Fruit fly (Drosophila melanogaster) whole organism, embryonic: ENCODE data around the gene CG3662.

Experiments used
- Aef1 ChIP-seq: fragments of 200-800 bp; sonication (Bioruptor generic); IDR thresholded peaks from 3 replicates; pipeline ENCODE4 v1.3.6; 2022; ENCODE audit warnings: missing biosample characterization, missing genetic modification characterization
- BtbVII ChIP-seq: fragments of 200-800 bp; sonication (Bioruptor generic); optimal IDR thresholded peaks from 3 replicates; lab custom pipeline; 2017; ENCODE audit warnings: missing biosample characterization, mild to moderate bottlenecking, missing genetic modification characterization
- CG10431 ChIP-seq: fragments of 200-800 bp; sonication (Bioruptor generic); optimal IDR thresholded peaks from 3 replicates; lab custom pipeline; 2018; ENCODE audit warnings: missing biosample characterization, mild to moderate bottlenecking, missing genetic modification characterization
- CG11723 ChIP-seq: fragments of 200-800 bp; sonication (Bioruptor generic); optimal IDR thresholded peaks from 2 replicates; lab custom pipeline; 2017; ENCODE audit warnings: missing biosample characterization, mild to moderate bottlenecking, missing genetic modification characterization
- CG12155 ChIP-seq: fragments of 200-800 bp; sonication (Bioruptor generic); optimal IDR thresholded peaks from 3 replicates; lab custom pipeline; 2016; ENCODE audit warnings: missing biosample characterization, missing genetic modification characterization
- CG1233 ChIP-seq: fragments of 200-800 bp; sonication (Bioruptor generic); optimal IDR thresholded peaks from 4 replicates; lab custom pipeline; 2018; ENCODE audit warnings: missing biosample characterization, mild to moderate bottlenecking, missing genetic modification characterization
- CG12659 ChIP-seq: fragments of 200-800 bp; sonication (Bioruptor generic); optimal IDR thresholded peaks from 3 replicates; lab custom pipeline; 2017; ENCODE audit warnings: mild to moderate bottlenecking, missing biosample characterization, missing genetic modification reagents, missing genetic modification characterization
- CG17612 ChIP-seq: fragments of 200-800 bp; sonication (Bioruptor generic); IDR thresholded peaks from 2 replicates; pipeline ENCODE4 v1.3.6; 2022; ENCODE audit warnings: missing biosample characterization, missing genetic modification characterization
- CG18262 ChIP-seq: fragments of 200-800 bp; optimal IDR thresholded peaks from 3 replicates; lab custom pipeline; 2019; ENCODE audit warnings: missing biosample characterization, mild to moderate bottlenecking, missing genetic modification characterization, moderate library complexity
- CG2129 ChIP-seq: fragments of 200-800 bp; sonication (Bioruptor generic); IDR thresholded peaks from 2 replicates; pipeline ENCODE4 v1.3.6; 2022; ENCODE audit warnings: missing biosample characterization, missing genetic modification characterization; ENCODE audit not compliant: partially characterized antibody
- CG2678 ChIP-seq: fragments of 200-800 bp; sonication (Bioruptor generic); optimal IDR thresholded peaks from 3 replicates; lab custom pipeline; 2019; ENCODE audit warnings: missing biosample characterization, mild to moderate bottlenecking, missing genetic modification characterization, moderate library complexity
- CG2712 ChIP-seq: fragments of 200-800 bp; optimal IDR thresholded peaks from 3 replicates; lab custom pipeline; 2019; ENCODE audit warnings: missing biosample characterization, mild to moderate bottlenecking, missing genetic modification characterization, moderate library complexity
- CG2875 ChIP-seq: fragments of 200-800 bp; sonication (Bioruptor generic); optimal IDR thresholded peaks from 2 replicates; lab custom pipeline; 2017; ENCODE audit warnings: missing biosample characterization, mild to moderate bottlenecking, missing genetic modification characterization, missing genetic modification reagents
- CG34376 ChIP-seq: fragments of 200-800 bp; sonication (Bioruptor generic); optimal IDR thresholded peaks from 2 replicates; lab custom pipeline; 2018; ENCODE audit warnings: missing biosample characterization, mild to moderate bottlenecking, missing genetic modification characterization
- CG34422 ChIP-seq: fragments of 200-800 bp; sonication (Bioruptor generic); IDR thresholded peaks from 3 replicates; pipeline ENCODE4 v1.3.6; 2022; ENCODE audit warnings: missing biosample characterization, missing genetic modification characterization
- CG3726 ChIP-seq: fragments of 200-800 bp; sonication (Bioruptor generic); IDR thresholded peaks from 3 replicates; pipeline ENCODE4, ENCODE4 v1.3.6; 2022; ENCODE audit warnings: missing biosample characterization, missing genetic modification characterization
- CG3995 ChIP-seq: fragments of 200-800 bp; sonication (Bioruptor generic); optimal IDR thresholded peaks from 3 replicates; lab custom pipeline; 2016; ENCODE audit warnings: missing biosample characterization, missing genetic modification characterization
- CG4360 ChIP-seq: fragments of 200-800 bp; sonication (Bioruptor generic); IDR thresholded peaks from 2 replicates; pipeline ENCODE4 v1.3.6; 2022; ENCODE audit warnings: missing biosample characterization, missing genetic modification characterization
- CG4617 ChIP-seq: fragments of 200-800 bp; sonication (Bioruptor generic); optimal IDR thresholded peaks from 3 replicates; lab custom pipeline; 2016; ENCODE audit warnings: missing biosample characterization, missing genetic modification characterization, borderline replicate concordance
- CG6654 ChIP-seq: fragments of 200-800 bp; sonication (Bioruptor generic); optimal IDR thresholded peaks from 2 replicates; lab custom pipeline; 2017; ENCODE audit warnings: missing biosample characterization, mild to moderate bottlenecking, missing genetic modification characterization
- CG6765 ChIP-seq: fragments of 200-800 bp; sonication (Bioruptor generic); optimal IDR thresholded peaks from 3 replicates; lab custom pipeline; 2017; ENCODE audit warnings: missing biosample characterization, mild to moderate bottlenecking, missing genetic modification characterization
- CG6854 ChIP-seq: fragments of 200-800 bp; sonication (Bioruptor generic); optimal IDR thresholded peaks from 3 replicates; lab custom pipeline; 2017; ENCODE audit warnings: missing biosample characterization, mild to moderate bottlenecking, missing genetic modification characterization
- CG8765 ChIP-seq: fragments of 200-800 bp; sonication (Bioruptor generic); IDR thresholded peaks from 2 replicates; pipeline ENCODE4 v1.3.6; 2022; ENCODE audit warnings: missing biosample characterization, missing genetic modification characterization
- Chrac-16 ChIP-seq: fragments of 200-800 bp; sonication (Bioruptor generic); optimal IDR thresholded peaks from 3 replicates; lab custom pipeline; 2016; ENCODE audit warnings: missing biosample characterization, missing genetic modification characterization
- Dp ChIP-seq: fragments of 200-800 bp; sonication (Bioruptor generic); optimal IDR thresholded peaks from 2 replicates; lab custom pipeline; 2018; ENCODE audit warnings: missing biosample characterization, mild to moderate bottlenecking, missing genetic modification characterization, moderate library complexity
- Ets97D ChIP-seq: fragments of 200-800 bp; sonication (Bioruptor generic); optimal IDR thresholded peaks from 3 replicates; lab custom pipeline; 2016; ENCODE audit warnings: missing biosample characterization, missing genetic modification characterization
- Fer2 ChIP-seq: fragments of 200-800 bp; sonication (Bioruptor generic); optimal IDR thresholded peaks from 2 replicates; lab custom pipeline; 2018; ENCODE audit warnings: missing biosample characterization, mild to moderate bottlenecking, missing genetic modification characterization, moderate library complexity
- Fer3 ChIP-seq: fragments of 200-800 bp; sonication (Bioruptor generic); optimal IDR thresholded peaks from 2 replicates; lab custom pipeline; 2018; ENCODE audit warnings: missing biosample characterization, mild to moderate bottlenecking, missing genetic modification characterization, moderate library complexity
- Hr51 ChIP-seq, 2 experiments: fragments of 200-800 bp; sonication (Bioruptor generic); optimal IDR thresholded peaks; 2 replicates in 1 of 2; 3 replicates in 1 of 2; lab custom pipeline; 2016 to 2018; ENCODE audit warnings: missing biosample characterization in 2 of 2, missing genetic modification characterization in 2 of 2, mild to moderate bottlenecking in 1 of 2, moderate library complexity in 1 of 2
- NfI ChIP-seq: fragments of 200-800 bp; sonication (Bioruptor generic); optimal IDR thresholded peaks from 3 replicates; lab custom pipeline; 2018; ENCODE audit warnings: missing biosample characterization, mild to moderate bottlenecking, missing genetic modification characterization, moderate library complexity
- Optix ChIP-seq: fragments of 200-800 bp; sonication (Bioruptor generic); IDR thresholded peaks from 3 replicates; pipeline ENCODE4 v1.3.6; 2022; ENCODE audit warnings: missing biosample characterization, missing genetic modification characterization
- Sox102F ChIP-seq: fragments of 200-800 bp; sonication (Bioruptor generic); optimal IDR thresholded peaks from 2 replicates; lab custom pipeline; 2018; ENCODE audit warnings: missing biosample characterization, mild to moderate bottlenecking, missing genetic modification characterization, moderate library complexity
- Usf ChIP-seq: fragments of 200-800 bp; sonication (Bioruptor generic); optimal IDR thresholded peaks from 2 replicates; lab custom pipeline; 2017; ENCODE audit warnings: missing genotype, missing biosample characterization, missing genetic modification characterization
- Xbp1 ChIP-seq: fragments of 200-800 bp; sonication (Bioruptor generic); optimal IDR thresholded peaks from 3 replicates; lab custom pipeline; 2016; ENCODE audit warnings: missing biosample characterization, mild to moderate bottlenecking, missing genetic modification characterization
- cas ChIP-seq: fragments of 200-800 bp; sonication (Bioruptor generic); IDR thresholded peaks from 2 replicates; pipeline ENCODE4 v1.3.6; 2022; ENCODE audit warnings: missing biosample characterization, missing genetic modification characterization
- disco-r ChIP-seq: fragments of 200-800 bp; sonication (Bioruptor generic); optimal IDR thresholded peaks from 2 replicates; lab custom pipeline; 2016; ENCODE audit warnings: missing biosample characterization, missing genetic modification characterization
- fd3F ChIP-seq: fragments of 200-800 bp; sonication (Bioruptor generic); optimal IDR thresholded peaks from 2 replicates; lab custom pipeline; 2018; ENCODE audit warnings: missing biosample characterization, mild to moderate bottlenecking, missing genetic modification characterization, moderate library complexity
- gce ChIP-seq: fragments of 200-800 bp; sonication (Bioruptor generic); IDR thresholded peaks from 3 replicates; pipeline ENCODE4 v1.3.6; 2022; ENCODE audit warnings: missing biosample characterization, missing genetic modification characterization
- gfzf ChIP-seq: fragments of 200-800 bp; sonication (Bioruptor generic); optimal IDR thresholded peaks from 2 replicates; lab custom pipeline; 2016; ENCODE audit warnings: missing biosample characterization, mild to moderate bottlenecking, missing genetic modification characterization, moderate library complexity
- gsb ChIP-seq: fragments of 200-800 bp; sonication (Bioruptor generic); IDR thresholded peaks from 2 replicates; pipeline ENCODE4 v1.3.6; 2022; ENCODE audit warnings: missing biosample characterization, missing genetic modification characterization
- klu ChIP-seq: fragments of 200-800 bp; sonication (Bioruptor generic); IDR thresholded peaks from 2 replicates; pipeline ENCODE4 v1.3.6; 2022; ENCODE audit warnings: missing biosample characterization, missing genetic modification characterization
- lola ChIP-seq, 3 experiments: fragments of >200 bp in 2 of 3; fragments of 200-800 bp in 1 of 3; sonication (Bioruptor generic) in 1 of 3; optimal IDR thresholded peaks; 2 replicates each; lab custom pipeline; 2017 to 2019; ENCODE audit warnings: missing biosample characterization in 3 of 3, missing genetic modification characterization in 3 of 3, mild to moderate bottlenecking in 1 of 3, moderate library complexity in 1 of 3
- lov ChIP-seq, 2 experiments: fragments of 200-800 bp in 1 of 2; fragments of >200 bp in 1 of 2; sonication (Bioruptor generic) in 1 of 2; IDR thresholded peaks in 1 of 2; optimal IDR thresholded peaks in 1 of 2; 2 replicates in 1 of 2; 3 replicates in 1 of 2; pipeline versions ENCODE4 v1.3.6 to Lab custom; 2017 to 2022; ENCODE audit warnings: missing biosample characterization in 1 of 2, missing genetic modification characterization in 1 of 2
- mld ChIP-seq: fragments of 200-800 bp; sonication (Bioruptor generic); IDR thresholded peaks from 3 replicates; pipeline ENCODE4 v1.3.6; 2022; ENCODE audit warnings: missing biosample characterization, missing genetic modification characterization; ENCODE audit not compliant: partially characterized antibody
- nmo ChIP-seq: fragments of 200-800 bp; sonication (Bioruptor generic); optimal IDR thresholded peaks from 2 replicates; lab custom pipeline; 2018; ENCODE audit warnings: missing biosample characterization, mild to moderate bottlenecking, missing genetic modification characterization, moderate library complexity
- pzg ChIP-seq: fragments of 200-800 bp; sonication (Bioruptor generic); optimal IDR thresholded peaks from 3 replicates; lab custom pipeline; 2018; ENCODE audit warnings: missing biosample characterization, mild to moderate bottlenecking, missing genetic modification characterization, moderate library complexity
- seq ChIP-seq: fragments of 200-800 bp; sonication (Bioruptor generic); IDR thresholded peaks from 2 replicates; pipeline ENCODE4 v1.3.6; 2022; ENCODE audit warnings: missing biosample characterization, missing genetic modification characterization

Gene CG3662

dm6 chr2L:856690-857488 lies 35.8 kb downstream of the CG3662 start (continued):
- TF ChIP-seq CG2875 (peak; percentile 83), CG34422 (GFP tag; lab: Robert Waterston, UW) (peak; percentile 83), nmo (GFP tag; lab: Kevin White, UChicago) (peak; percentile 83), CG17612 (GFP tag; lab: Robert Waterston, UW) (0 out of 2 replicates have a peak, but pooled peaks have one; percentile 11), CG1233 (GFP tag; lab: Kevin White, UChicago) (peak; percentile 60), CG12155 (GFP tag; lab: Kevin White, UChicago) (peak; percentile 61), CG12659 (GFP tag; lab: Kevin White, UChicago) (peak; percentile 72), CG2712 (tag; lab: Kevin White, UChicago) (peak; percentile 87), CG6765 (GFP tag; lab: Kevin White, UChicago) (no peak), CG2129 (GFP tag; lab: Robert Waterston, UW) (no peak), CG6654 (GFP tag; lab: Kevin White, UChicago) (peak; percentile 53), Xbp1 (GFP tag; lab: Kevin White, UChicago) (peak; percentile 71), NfI (peak; percentile 64), seq (GFP tag; lab: Robert Waterston, UW) (peak; percentile 59; the same call in 1 of the 2 replicates), Optix (GFP tag; lab: Robert Waterston, UW) (peak; percentile 87), cas (GFP tag; lab: Robert Waterston, UW) (no peak), gsb (no peak), CG34376 (GFP tag; lab: Kevin White, UChicago) (peak; percentile 48), CG4360 (GFP tag; lab: Robert Waterston, UW) (no peak), gce (GFP tag; lab: Robert Waterston, UW) (peak; percentile 79; the same call in 1 of the 3 replicates), Fer2 (tag; lab: Kevin White, UChicago) (no peak), CG3995 (GFP tag; lab: Kevin White, UChicago) (no peak), lola (GFP tag; optimal IDR thresholded peaks at IDR 0.05; lab: Kevin White, UChicago) (peak in 1 of 3 experiments; percentile 75), CG4617 (GFP tag; lab: Kevin White, UChicago) (peak; percentile 31), Dp (GFP tag; lab: Kevin White, UChicago) (no peak), Fer3 (tag; lab: Kevin White, UChicago) (peak; percentile 67), pzg (GFP tag; lab: Kevin White, UChicago) (no peak), gfzf (GFP tag; lab: Kevin White, UChicago) (no peak), mld (no peak), Chrac-16 (peak; percentile 59), BtbVII (GFP tag; lab: Kevin White, UChicago) (peak; percentile 10), CG6854 (GFP tag; lab: Kevin White, UChicago) (no peak), CG8765 (GFP tag; lab: Robert Waterston, UW) (peak; percentile 59; the same call in 1 of the 2 replicates), fd3F (GFP tag; lab: Kevin White, UChicago) (peak; percentile 11), CG18262 (peak; percentile 83), Hr51 (GFP tag; optimal IDR thresholded peaks at IDR 0.05; lab: Kevin White, UChicago) (peak in 1 of 2 experiments; percentile 70), Sox102F (GFP tag; lab: Kevin White, UChicago) (peak; percentile 80), CG11723 (GFP tag; lab: Kevin White, UChicago) (peak; percentile 50), disco-r (GFP tag; lab: Kevin White, UChicago) (peak; percentile 5), klu (GFP tag; lab: Robert Waterston, UW) (0 out of 2 replicates have a peak, but pooled peaks have one; percentile 25), lov (optimal IDR thresholded peaks at IDR 0.05; lab: Kevin White, UChicago) (no peak), lov (GFP tag; IDR thresholded peaks at IDR 0.05; lab: Robert Waterston, UW) (peak; percentile 81), CG3726 (GFP tag; lab: Robert Waterston, UW) (peak; percentile 83; the same call in 2 of the 3 replicates), Ets97D (GFP tag; lab: Kevin White, UChicago) (no peak), CG10431 (GFP tag; lab: Kevin White, UChicago) (no peak), CG2678 (tag; lab: Kevin White, UChicago) (peak; percentile 84), Aef1 (GFP tag; lab: Robert Waterston, UW) (peak; percentile 66), Usf (GFP tag; lab: Kevin White, UChicago) (peak; percentile 31)
